Fruit fly (Drosophila melanogaster): ENCODE data around the gene vkg.

vkg gene

DNA sequence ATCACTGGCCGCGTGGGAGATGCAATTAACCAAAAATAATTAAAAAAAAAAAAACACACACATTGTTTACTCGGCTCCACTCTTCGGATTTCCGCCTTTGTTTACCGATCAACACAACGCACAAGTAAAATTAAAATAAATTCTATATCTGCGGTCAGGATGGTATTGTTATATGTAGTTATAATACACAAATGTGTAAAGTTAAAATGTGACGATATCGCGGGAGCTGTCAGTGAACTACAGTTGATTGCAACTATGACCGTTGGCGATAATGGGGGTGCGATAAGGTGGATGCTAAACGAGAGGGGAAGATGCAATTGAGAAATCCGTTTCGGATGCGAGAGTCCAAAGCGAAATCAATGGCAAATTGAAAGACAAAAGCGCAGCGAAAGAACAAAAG, 21.7 kb downstream of the vkg start:
- TF ChIP-seq CG5204 (GFP tag; optimal IDR thresholded peaks at IDR 0.05) (no peak), ovo (GFP tag; optimal IDR thresholded peaks at IDR 0.05) (peak; percentile 42)

- TF ChIP-seq CG5204 (GFP tag; optimal IDR thresholded peaks at IDR 0.05): no peak
- TF ChIP-seq Mnt (GFP tag; optimal IDR thresholded peaks at IDR 0.05): no peak
- no peak for TF ChIP-seq CG7045 (GFP tag; optimal IDR thresholded peaks at IDR 0.05)
- TF ChIP-seq CG7101 (tag; optimal IDR thresholded peaks at IDR 0.05): no peak
- no peak for TF ChIP-seq tj (GFP tag; optimal IDR thresholded peaks at IDR 0.05)
- TF ChIP-seq pad (GFP tag; optimal IDR thresholded peaks at IDR 0.05): no peak
- no peak for TF ChIP-seq CG12768 (GFP tag; optimal IDR thresholded peaks at IDR 0.05)
- TF ChIP-seq CG1620 (GFP tag; optimal IDR thresholded peaks at IDR 0.05): no peak
- no peak for TF ChIP-seq CG33017 (tag; optimal IDR thresholded peaks at IDR 0.05)
- no peak for TF ChIP-seq bab1 (GFP tag; optimal IDR thresholded peaks at IDR 0.05)
- TF ChIP-seq CG11617 (GFP tag; optimal IDR thresholded peaks at IDR 0.05): no peak
- TF ChIP-seq kay (GFP tag; ENCODE audit: borderline replicate concordance): no peak
- TF ChIP-seq ovo (GFP tag; optimal IDR thresholded peaks at IDR 0.05): no peak
- no peak for TF ChIP-seq cnc (optimal IDR thresholded peaks at IDR 0.05)
- no peak for TF ChIP-seq Clk (GFP tag; optimal IDR thresholded peaks at IDR 0.05)
- TF ChIP-seq cic (GFP tag; optimal IDR thresholded peaks at IDR 0.05): no peak
- no peak for TF ChIP-seq CG14711 (tag; optimal IDR thresholded peaks at IDR 0.05)
- no peak for TF ChIP-seq toe (GFP tag; optimal IDR thresholded peaks at IDR 0.05)
- no peak for TF ChIP-seq Hr96 (GFP tag; optimal IDR thresholded peaks at IDR 0.05)
- no peak for TF ChIP-seq Crg-1 (GFP tag; optimal IDR thresholded peaks at IDR 0.05)
These were observed 22.6 kb downstream of the vkg start for dm6 chr2L:5005464-5005764.

DNA sequence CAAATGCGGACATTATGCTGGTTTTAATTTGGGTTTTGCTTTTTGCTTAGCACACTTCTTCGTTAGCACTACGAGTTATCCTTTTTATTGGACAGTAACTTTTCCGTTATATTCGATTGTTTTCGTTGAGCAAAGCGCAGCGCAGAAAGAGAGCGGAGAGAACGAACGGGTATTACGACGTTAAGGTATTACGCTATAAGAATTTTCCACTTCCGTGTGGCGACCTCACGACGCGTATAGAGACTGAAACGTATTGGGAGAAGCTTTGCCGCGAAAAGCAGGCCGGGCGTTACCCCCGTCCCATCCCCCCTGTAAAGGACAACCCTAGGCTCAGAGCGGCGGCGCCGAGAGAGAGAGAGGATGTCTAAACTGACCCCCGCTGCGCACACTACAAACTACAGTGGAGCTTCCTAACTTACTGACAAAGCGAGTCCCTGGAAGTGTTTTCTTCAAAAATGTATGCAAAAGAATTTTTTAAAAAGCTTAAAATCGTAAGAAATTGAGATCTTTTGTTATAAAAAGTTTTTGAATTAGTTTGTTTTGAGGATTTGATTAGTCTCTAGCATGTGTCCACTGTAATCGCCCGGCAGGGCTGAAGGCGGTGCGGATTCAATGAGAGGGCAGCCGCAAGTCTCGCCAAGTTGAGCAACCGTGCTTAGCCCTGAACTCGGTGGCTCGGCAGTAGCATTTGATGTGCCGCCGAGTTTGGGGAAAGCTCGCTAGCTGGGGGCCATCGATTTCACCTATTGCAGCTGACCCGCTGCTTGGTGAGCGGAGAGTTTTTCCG, 23.1 kb downstream of the vkg start:
- TF ChIP-seq CG1620 (GFP tag; optimal IDR thresholded peaks at IDR 0.05) (peak; percentile 78), tj (GFP tag; optimal IDR thresholded peaks at IDR 0.05) (peak; percentile 48), kay (GFP tag; ENCODE audit: borderline replicate concordance) (no peak), CG14711 (tag; optimal IDR thresholded peaks at IDR 0.05) (peak; percentile 90), cic (GFP tag; optimal IDR thresholded peaks at IDR 0.05) (peak; percentile 69), Crg-1 (GFP tag; optimal IDR thresholded peaks at IDR 0.05) (peak; percentile 89), CG7045 (GFP tag; optimal IDR thresholded peaks at IDR 0.05) (peak; percentile 97), bab1 (GFP tag; optimal IDR thresholded peaks at IDR 0.05) (peak; percentile 89), CG7101 (tag; optimal IDR thresholded peaks at IDR 0.05) (peak; percentile 96), pad (GFP tag; optimal IDR thresholded peaks at IDR 0.05) (peak; percentile 80), CG33017 (tag; optimal IDR thresholded peaks at IDR 0.05) (peak; percentile 96), CG11617 (GFP tag; optimal IDR thresholded peaks at IDR 0.05) (peak; percentile 88), cnc (optimal IDR thresholded peaks at IDR 0.05) (no peak), Mnt (GFP tag; optimal IDR thresholded peaks at IDR 0.05) (peak; percentile 76), CG5204 (GFP tag; optimal IDR thresholded peaks at IDR 0.05) (peak; percentile 96), ovo (GFP tag; optimal IDR thresholded peaks at IDR 0.05) (peak; percentile 31), CG12768 (GFP tag; optimal IDR thresholded peaks at IDR 0.05) (peak; percentile 97), Clk (GFP tag; optimal IDR thresholded peaks at IDR 0.05) (peak; percentile 95), toe (GFP tag; optimal IDR thresholded peaks at IDR 0.05) (peak; percentile 93), Hr96 (GFP tag; optimal IDR thresholded peaks at IDR 0.05) (peak; percentile 93)

DNA sequence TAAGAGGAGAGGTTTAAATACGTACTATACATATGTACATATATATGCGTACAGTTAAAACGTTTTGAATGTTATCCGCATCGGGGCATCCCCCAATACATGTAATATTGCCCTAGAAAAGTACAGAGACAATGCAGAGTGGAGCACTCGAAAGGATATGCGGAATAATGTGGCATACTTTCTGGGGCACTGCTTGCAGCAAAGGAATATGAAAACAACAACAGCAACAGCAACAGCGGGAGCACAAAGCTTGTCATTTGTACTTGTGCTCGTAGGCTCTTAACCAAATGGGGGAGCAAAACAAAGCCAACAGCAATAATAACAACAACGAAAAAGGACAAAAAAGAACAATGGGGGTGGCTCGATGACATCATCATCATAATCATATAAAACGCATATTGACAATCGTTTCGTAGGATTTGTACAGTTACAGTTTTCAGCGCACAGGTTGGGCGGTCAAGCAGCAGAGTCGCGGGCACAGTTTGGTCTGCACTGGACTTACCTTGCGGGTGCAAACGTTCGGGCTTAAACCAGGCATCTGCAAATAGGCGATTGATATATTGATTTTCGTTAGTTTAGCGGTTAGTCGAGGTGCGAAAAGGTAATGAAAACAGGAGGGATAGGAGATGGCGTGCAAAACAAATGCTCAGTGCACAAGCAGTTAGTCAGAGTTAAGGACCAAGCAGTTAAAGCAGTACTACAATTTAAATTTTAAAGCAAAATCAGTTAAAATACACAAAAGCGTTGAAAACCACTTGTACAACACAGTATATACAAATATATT, 24.1 kb downstream of the vkg start:
- no peak for TF ChIP-seq Clk (GFP tag; optimal IDR thresholded peaks at IDR 0.05)
- no peak for TF ChIP-seq cic (GFP tag; optimal IDR thresholded peaks at IDR 0.05)

- TF ChIP-seq CG5204 (GFP tag; optimal IDR thresholded peaks at IDR 0.05) (peak; percentile 7), CG12768 (GFP tag; optimal IDR thresholded peaks at IDR 0.05) (peak; percentile 82), CG1620 (GFP tag; optimal IDR thresholded peaks at IDR 0.05) (no peak), CG14711 (tag; optimal IDR thresholded peaks at IDR 0.05) (peak; percentile 52), bab1 (GFP tag; optimal IDR thresholded peaks at IDR 0.05) (peak; percentile 10), ovo (GFP tag; optimal IDR thresholded peaks at IDR 0.05) (no peak), CG11617 (GFP tag; optimal IDR thresholded peaks at IDR 0.05) (peak; percentile 54), cic (GFP tag; optimal IDR thresholded peaks at IDR 0.05) (peak; percentile 70), Mnt (GFP tag; optimal IDR thresholded peaks at IDR 0.05) (peak; percentile 32), pad (GFP tag; optimal IDR thresholded peaks at IDR 0.05) (peak; percentile 39), Crg-1 (GFP tag; optimal IDR thresholded peaks at IDR 0.05) (peak; percentile 29), tj (GFP tag; optimal IDR thresholded peaks at IDR 0.05) (peak; percentile 64), kay (GFP tag; ENCODE audit: borderline replicate concordance) (peak; percentile 97), CG33017 (tag; optimal IDR thresholded peaks at IDR 0.05) (peak; percentile 85), CG7045 (GFP tag; optimal IDR thresholded peaks at IDR 0.05) (peak; percentile 74), cnc (optimal IDR thresholded peaks at IDR 0.05) (no peak), toe (GFP tag; optimal IDR thresholded peaks at IDR 0.05) (peak; percentile 25), Clk (GFP tag; optimal IDR thresholded peaks at IDR 0.05) (peak; percentile 13), CG7101 (tag; optimal IDR thresholded peaks at IDR 0.05) (peak; percentile 76), Hr96 (GFP tag; optimal IDR thresholded peaks at IDR 0.05) (peak; percentile 36)
These were observed 25.1 kb downstream of the vkg start for dm6 chr2L:5002711-5003402.

Data from whole organism, adult.